Worm (Caenorhabditis elegans) whole organism, L3 larva: ENCODE data around the gene nap-1.

Source experiments
- ZK546.5 ChIP-seq: sonication (generic microtip); optimal IDR thresholded peaks from 2 replicates; lab custom pipeline; 2017; ENCODE audit warnings: missing biosample characterization, missing genetic modification characterization
- aly-2 ChIP-seq: fragments of 150-350 bp; optimal IDR thresholded peaks from 2 replicates; lab custom pipeline; 2014; ENCODE audit warnings: missing biosample characterization, missing genetic modification characterization
- elt-3 ChIP-seq, 3 experiments: fragments of 150-350 bp in 1 of 3; sonication (generic microtip) in 2 of 3; optimal IDR thresholded peaks; 2 replicates in 2 of 3; 4 replicates in 1 of 3; lab custom pipeline; 2014 to 2017; ENCODE audit warnings: missing biosample characterization in 3 of 3, missing genetic modification characterization in 3 of 3
- fkh-10 ChIP-seq: sonication (generic microtip); optimal IDR thresholded peaks from 2 replicates; lab custom pipeline; 2017; ENCODE audit warnings: missing biosample characterization, missing genetic modification reagents, missing genetic modification characterization
- lin-39 ChIP-seq: fragments of 150-350 bp; optimal IDR thresholded peaks from 2 replicates; lab custom pipeline; 2018; ENCODE audit warnings: missing biosample characterization, missing genetic modification reagents, missing genetic modification characterization
- nhr-23 ChIP-seq: fragments of 150-350 bp; optimal IDR thresholded peaks from 2 replicates; lab custom pipeline; 2014; ENCODE audit warnings: missing biosample characterization, missing genetic modification reagents, missing genetic modification characterization
- nhr-237 ChIP-seq: fragments of 150-350 bp; optimal IDR thresholded peaks from 2 replicates; lab custom pipeline; 2014; ENCODE audit warnings: missing biosample characterization, missing genetic modification characterization
- nhr-28 ChIP-seq: fragments of 150-350 bp; optimal IDR thresholded peaks from 2 replicates; lab custom pipeline; 2014; ENCODE audit warnings: missing biosample characterization, missing genetic modification characterization
- nhr-67 ChIP-seq: fragments of 150-350 bp; optimal IDR thresholded peaks from 2 replicates; lab custom pipeline; 2014; ENCODE audit warnings: missing biosample characterization, missing genetic modification characterization
- unc-39 ChIP-seq: sonication (generic microtip); optimal IDR thresholded peaks from 4 replicates; lab custom pipeline; 2017; ENCODE audit warnings: missing biosample characterization, missing genetic modification characterization

- no peak for TF ChIP-seq nhr-67 (tag; lab: Kevin White, UChicago)
- TF ChIP-seq fkh-10, result no peak
- no peak for TF ChIP-seq unc-39
- TF ChIP-seq ZK546.5 (tag; lab: Kevin White, UChicago), result no peak
- no peak for TF ChIP-seq elt-3 (tag; optimal IDR thresholded peaks at IDR 0.05; lab: Kevin White, UChicago)
- no peak for TF ChIP-seq aly-2 (tag; lab: Kevin White, UChicago)
- no peak for TF ChIP-seq lin-39 (tag; lab: Kevin White, UChicago)
- TF ChIP-seq nhr-237 (tag; lab: Kevin White, UChicago), result no peak
- TF ChIP-seq nhr-23 (tag; lab: Kevin White, UChicago), result no peak
- no peak for TF ChIP-seq nhr-28 (tag; lab: Kevin White, UChicago)
Observed at ce11 chrIV:8378280-8378679, 839 bp downstream of the nap-1 start.
